Fruit fly (Drosophila melanogaster) whole organism, wandering third instar larva: Measurements from ENCODE around the gene JhI-21.

ENCODE experiments used
- Mio ChIP-seq: sonication (Bioruptor generic); optimal IDR thresholded peaks from 2 replicates; lab custom pipeline; 2016; ENCODE audit warnings: missing biosample characterization, missing genetic modification characterization
- brk ChIP-seq: fragments of 200-800 bp; sonication (Bioruptor generic); optimal IDR thresholded peaks from 2 replicates; lab custom pipeline; 2016; ENCODE audit warnings: missing biosample characterization, mild to moderate bottlenecking, missing genetic modification characterization
- dl ChIP-seq, 2 experiments: fragments of 175-275, 200-275 bp in 1 of 2; fragments of 200-275 bp in 1 of 2; sonication (Bioruptor generic); optimal IDR thresholded peaks; lab custom pipeline; 2018; ENCODE audit warnings: mild to moderate bottlenecking in 2 of 2, missing biosample characterization in 2 of 2, missing genetic modification characterization in 2 of 2, moderate library complexity in 2 of 2; ENCODE audit not compliant: partially characterized antibody in 2 of 2, insufficient read depth in 1 of 2
- fru ChIP-seq: fragments of 200-800 bp; sonication (Bioruptor generic); optimal IDR thresholded peaks from 3 replicates; lab custom pipeline; 2016; ENCODE audit warnings: missing biosample characterization, mild to moderate bottlenecking, missing genetic modification characterization
- psq ChIP-seq: fragments of 200-800 bp; sonication (Bioruptor generic); optimal IDR thresholded peaks from 3 replicates; lab custom pipeline; 2017; ENCODE audit warnings: missing biosample characterization, mild to moderate bottlenecking, missing genetic modification characterization, moderate library complexity
- usp ChIP-seq: fragments of >200 bp; optimal IDR thresholded peaks from 2 replicates; lab custom pipeline; 2017; ENCODE audit warnings: missing biosample characterization, missing genetic modification characterization

- TF ChIP-seq fru (GFP tag; lab: Kevin White, UChicago) (no peak), dl (GFP tag; optimal IDR thresholded peaks at IDR 0.05; lab: Kevin White, UChicago; ENCODE audit: insufficient read depth in 1 of 2, partially characterized antibody in 2 of 2) (no peak), brk (GFP tag; lab: Kevin White, UChicago) (no peak), psq (GFP tag; lab: Kevin White, UChicago) (no peak), Mio (GFP tag; lab: Kevin White, UChicago) (no peak), usp (GFP tag; lab: Kevin White, UChicago) (no peak)
These were observed 48.0 kb downstream of the JhI-21 start, which contains the start of gene Rh5 for dm6 chr2L:12007853-12008252.
